Fruit fly (Drosophila melanogaster) whole organism, pupa: Measurements from ENCODE around the gene Wnt4.
A peak's percentile ranks its signal among the peaks of the same experiment; 100 is the strongest.

Experiments
- CG10348 ChIP-seq: fragments of 200-800 bp; sonication (Bioruptor generic); IDR thresholded peaks from 2 replicates; pipeline ENCODE4 v1.3.6; 2022; ENCODE audit warnings: missing biosample characterization, missing genetic modification characterization
- CG12605 ChIP-seq: fragments of 200-800 bp; sonication (Bioruptor generic); IDR thresholded peaks from 2 replicates; pipeline ENCODE4 v1.3.6; 2022; ENCODE audit warnings: missing biosample characterization, missing genetic modification characterization
- CG13204 ChIP-seq: fragments of 200-800 bp; sonication (Bioruptor generic); optimal IDR thresholded peaks from 2 replicates; lab custom pipeline; 2018; ENCODE audit warnings: missing biosample characterization, mild to moderate bottlenecking, missing genetic modification characterization, moderate library complexity
- CG14655 ChIP-seq: fragments of 200-800 bp; sonication (Bioruptor generic); optimal IDR thresholded peaks from 3 replicates; lab custom pipeline; 2017; ENCODE audit warnings: mild to moderate bottlenecking, missing biosample characterization, missing genetic modification reagents, missing genetic modification characterization
- CG15710 ChIP-seq: fragments of 200-800 bp; sonication (Bioruptor generic); optimal IDR thresholded peaks from 2 replicates; lab custom pipeline; 2018; ENCODE audit warnings: missing biosample characterization, mild to moderate bottlenecking, missing genetic modification characterization, moderate library complexity
- CG17806 ChIP-seq: fragments of 200-800 bp; sonication (Bioruptor generic); optimal IDR thresholded peaks from 2 replicates; lab custom pipeline; 2018; ENCODE audit warnings: missing biosample characterization, mild to moderate bottlenecking, missing genetic modification characterization, moderate library complexity
- CG32121 ChIP-seq: fragments of 200-800 bp; sonication (Bioruptor generic); IDR thresholded peaks from 2 replicates; pipeline ENCODE4 v1.3.6; 2022; ENCODE audit warnings: missing biosample characterization, missing genetic modification characterization
- CG34367 ChIP-seq: fragments of 200-800 bp; sonication (Bioruptor generic); optimal IDR thresholded peaks from 2 replicates; lab custom pipeline; 2018; ENCODE audit warnings: missing biosample characterization, mild to moderate bottlenecking, missing genetic modification characterization
- CG4496 ChIP-seq: fragments of 200-800 bp; sonication (Bioruptor generic); IDR thresholded peaks from 3 replicates; pipeline ENCODE4 v1.3.6; 2022; ENCODE audit warnings: missing biosample characterization, missing genetic modification characterization
- CG8159 ChIP-seq: fragments of 200-800 bp; sonication (Bioruptor generic); optimal IDR thresholded peaks from 3 replicates; lab custom pipeline; 2018; ENCODE audit warnings: missing biosample characterization, mild to moderate bottlenecking, missing genetic modification characterization, moderate library complexity
- CG8301 ChIP-seq: fragments of 200-800 bp; sonication (Bioruptor generic); optimal IDR thresholded peaks from 2 replicates; lab custom pipeline; 2018; ENCODE audit warnings: missing biosample characterization, mild to moderate bottlenecking, missing genetic modification characterization
- CG9948 ChIP-seq: fragments of 200-800 bp; sonication (Bioruptor generic); optimal IDR thresholded peaks from 2 replicates; lab custom pipeline; 2018; ENCODE audit warnings: missing biosample characterization, mild to moderate bottlenecking, missing genetic modification characterization, moderate library complexity
- D1 ChIP-seq: fragments of 200-800 bp; sonication (Bioruptor generic); optimal IDR thresholded peaks from 2 replicates; lab custom pipeline; 2018; ENCODE audit warnings: missing biosample characterization, mild to moderate bottlenecking, missing genetic modification characterization, moderate library complexity
- EcR ChIP-seq: fragments of 200-800 bp; sonication (Bioruptor generic); optimal IDR thresholded peaks from 3 replicates; lab custom pipeline; 2019; ENCODE audit warnings: missing biosample characterization, missing genetic modification characterization, mild to moderate bottlenecking, moderate library complexity, missing genetic modification reagents
- Ets98B ChIP-seq: fragments of 200-800 bp; sonication (Bioruptor generic); IDR thresholded peaks from 2 replicates; pipeline ENCODE4 v1.3.6; 2022; ENCODE audit warnings: missing biosample characterization, missing genetic modification characterization
- Pif1A ChIP-seq: fragments of 200-800 bp; sonication (Bioruptor generic); optimal IDR thresholded peaks from 3 replicates; lab custom pipeline; 2016; ENCODE audit warnings: missing biosample characterization, missing genetic modification characterization
- Pif1B ChIP-seq: fragments of 200-800 bp; sonication (Bioruptor generic); optimal IDR thresholded peaks from 3 replicates; lab custom pipeline; 2016; ENCODE audit warnings: missing biosample characterization, missing genetic modification characterization
- Snoo ChIP-seq: fragments of 200-800 bp; sonication (Bioruptor generic); optimal IDR thresholded peaks from 3 replicates; lab custom pipeline; 2017; ENCODE audit warnings: missing biosample characterization, mild to moderate bottlenecking, missing genetic modification characterization, inconsistent platforms
- fd96Ca ChIP-seq: fragments of 200-800 bp; sonication (Bioruptor generic); IDR thresholded peaks from 3 replicates; pipeline ENCODE4 v1.3.6; 2022; ENCODE audit warnings: missing biosample characterization, missing genetic modification characterization
- gl ChIP-seq: fragments of 200-800 bp; sonication (Bioruptor generic); optimal IDR thresholded peaks from 2 replicates; lab custom pipeline; 2018; ENCODE audit warnings: missing biosample characterization, mild to moderate bottlenecking, missing genetic modification characterization
- rn ChIP-seq: fragments of 200-800 bp; sonication (Bioruptor generic); IDR thresholded peaks from 2 replicates; pipeline ENCODE4 v1.3.6; 2022; ENCODE audit warnings: missing biosample characterization, missing genetic modification characterization

The Wnt4 gene

dm6 chr2L:7219172-7219571 is 57.8 kb downstream of the Wnt4 start:
- peak; percentile 8; the same call in 2 of the 3 replicates for TF ChIP-seq CG4496 (GFP tag; lab: Robert Waterston, UW)
- TF ChIP-seq CG8301, result peak; percentile 5
- no peak for TF ChIP-seq CG12605 (GFP tag; lab: Robert Waterston, UW)
- no peak for TF ChIP-seq gl (tag; lab: Kevin White, UChicago)
- TF ChIP-seq CG14655 (GFP tag; lab: Kevin White, UChicago), result peak; percentile 6
- no peak for TF ChIP-seq EcR (GFP tag; lab: Kevin White, UChicago)

dm6 chr2L:7217931-7218330 is 59.0 kb downstream of the Wnt4 start:
- no peak for TF ChIP-seq EcR (GFP tag; lab: Kevin White, UChicago)
- no peak for TF ChIP-seq Ets98B
- TF ChIP-seq CG12605 (GFP tag; lab: Robert Waterston, UW), result no peak
- TF ChIP-seq CG8159 (tag; lab: Kevin White, UChicago), result no peak
- no peak for TF ChIP-seq CG14655 (GFP tag; lab: Kevin White, UChicago)
- no peak for TF ChIP-seq CG34367 (tag; lab: Kevin White, UChicago)
- TF ChIP-seq CG10348, result no peak
- TF ChIP-seq CG13204 (GFP tag; lab: Kevin White, UChicago), result no peak
- TF ChIP-seq CG32121 (GFP tag; lab: Robert Waterston, UW), result no peak
- TF ChIP-seq rn (GFP tag; lab: Robert Waterston, UW), result no peak
- TF ChIP-seq CG9948 (tag; lab: Kevin White, UChicago), result no peak

- TF ChIP-seq CG4496 (GFP tag; lab: Robert Waterston, UW), result 0 out of 3 replicates have a peak, but pooled peaks have one; percentile 34
- no peak for TF ChIP-seq CG17806 (tag; lab: Kevin White, UChicago)
- TF ChIP-seq CG32121 (GFP tag; lab: Robert Waterston, UW), result no peak
- TF ChIP-seq EcR (GFP tag; lab: Kevin White, UChicago), result peak; percentile 6
- no peak for TF ChIP-seq D1 (tag; lab: Kevin White, UChicago)
These were observed 59.9 kb downstream of the Wnt4 start for dm6 chr2L:7217059-7217458.

dm6 chr2L:7216272-7216671 is 60.7 kb downstream of the Wnt4 start:
- TF ChIP-seq CG4496 (GFP tag; lab: Robert Waterston, UW), result no peak
- TF ChIP-seq CG14655 (GFP tag; lab: Kevin White, UChicago), result no peak
- TF ChIP-seq rn (GFP tag; lab: Robert Waterston, UW), result no peak
- TF ChIP-seq CG32121 (GFP tag; lab: Robert Waterston, UW), result no peak
- no peak for TF ChIP-seq Pif1A (GFP tag; lab: Kevin White, UChicago)
- TF ChIP-seq D1 (tag; lab: Kevin White, UChicago), result no peak
- no peak for TF ChIP-seq CG9948 (tag; lab: Kevin White, UChicago)
- TF ChIP-seq CG34367 (tag; lab: Kevin White, UChicago), result no peak
- no peak for TF ChIP-seq CG17806 (tag; lab: Kevin White, UChicago)
- no peak for TF ChIP-seq CG13204 (GFP tag; lab: Kevin White, UChicago)
- TF ChIP-seq Snoo, result no peak
- TF ChIP-seq CG15710 (tag; lab: Kevin White, UChicago), result no peak
- no peak for TF ChIP-seq CG10348
- TF ChIP-seq EcR (GFP tag; lab: Kevin White, UChicago), result no peak

dm6 chr2L:7215657-7216056 is 61.3 kb downstream of the Wnt4 start:
- TF ChIP-seq Pif1B (GFP tag; lab: Kevin White, UChicago), result no peak
- no peak for TF ChIP-seq CG17806 (tag; lab: Kevin White, UChicago)
- no peak for TF ChIP-seq Snoo
- TF ChIP-seq CG9948 (tag; lab: Kevin White, UChicago), result no peak
- no peak for TF ChIP-seq Pif1A (GFP tag; lab: Kevin White, UChicago)
- no peak for TF ChIP-seq CG8301
- TF ChIP-seq, all 21 proteins: peak for 0

- TF ChIP-seq gl (tag; lab: Kevin White, UChicago), result no peak
- no peak for TF ChIP-seq CG34367 (tag; lab: Kevin White, UChicago)
- TF ChIP-seq Snoo, result no peak
- TF ChIP-seq fd96Ca (GFP tag; lab: Robert Waterston, UW), result no peak
- no peak for TF ChIP-seq CG8159 (tag; lab: Kevin White, UChicago)
- no peak for TF ChIP-seq CG10348
- no peak for TF ChIP-seq CG17806 (tag; lab: Kevin White, UChicago)
- TF ChIP-seq D1 (tag; lab: Kevin White, UChicago), result no peak
- TF ChIP-seq Pif1B (GFP tag; lab: Kevin White, UChicago), result no peak
- no peak for TF ChIP-seq CG13204 (GFP tag; lab: Kevin White, UChicago)
- TF ChIP-seq CG15710 (tag; lab: Kevin White, UChicago), result no peak
- no peak for TF ChIP-seq CG32121 (GFP tag; lab: Robert Waterston, UW)
- TF ChIP-seq CG14655 (GFP tag; lab: Kevin White, UChicago), result no peak
- TF ChIP-seq rn (GFP tag; lab: Robert Waterston, UW), result no peak
These were observed 62.1 kb downstream of the Wnt4 start for dm6 chr2L:7214885-7215284.

dm6 chr2L:7213532-7213931 is 63.4 kb downstream of the Wnt4 start:
- TF ChIP-seq CG17806 (tag; lab: Kevin White, UChicago) (no peak), Ets98B (no peak), Snoo (no peak), CG4496 (GFP tag; lab: Robert Waterston, UW) (0 out of 3 replicates have a peak, but pooled peaks have one; percentile 51), Pif1A (GFP tag; lab: Kevin White, UChicago) (no peak)
